Fruit fly (Drosophila melanogaster): Measurements from ENCODE around the gene dnd.

dnd gene

dm6 chr3R:21870158-21870971 lies 16.8 kb downstream of the dnd start, which contains the start of gene CG31431 (continued):
- TF ChIP-seq ab (GFP tag; optimal IDR thresholded peaks at IDR 0.05), result peak; percentile 94
- TF ChIP-seq HLHmδ (GFP tag; optimal IDR thresholded peaks at IDR 0.05), result peak; percentile 3
- peak; percentile 93 for TF ChIP-seq kah (GFP tag; optimal IDR thresholded peaks at IDR 0.05)
- TF ChIP-seq twi (tag; optimal IDR thresholded peaks at IDR 0.05), result peak; percentile 93
- peak in 1 of 2 experiments; percentile 96 for TF ChIP-seq Eip74EF (GFP tag; optimal IDR thresholded peaks at IDR 0.05)
- TF ChIP-seq CG14050 (GFP tag; IDR thresholded peaks at IDR 0.05), result peak; percentile 96
- peak; percentile 96 for TF ChIP-seq CG16863 (GFP tag; optimal IDR thresholded peaks at IDR 0.05)
- TF ChIP-seq inv (GFP tag; IDR thresholded peaks at IDR 0.05; ENCODE audit: partially characterized antibody), result no peak
- peak; percentile 96 for TF ChIP-seq CG12299 (tag; optimal IDR thresholded peaks at IDR 0.05)
- peak in 1 of 2 experiments; percentile 72 for TF ChIP-seq tll (GFP tag; optimal IDR thresholded peaks at IDR 0.05)
- TF ChIP-seq Hr51 (GFP tag; optimal IDR thresholded peaks at IDR 0.05), result peak; percentile 95 to 96
- TF ChIP-seq Ada2b (GFP tag; IDR thresholded peaks at IDR 0.05), result peak; percentile 98
- no peak for TF ChIP-seq pan (optimal IDR thresholded peaks at IDR 0.05)
- TF ChIP-seq pan (GFP tag; optimal IDR thresholded peaks at IDR 0.05 in 1 of 2, IDR thresholded peaks at IDR 0.05 in 1 of 2), result peak in 1 of 2 experiments; percentile 98
- TF ChIP-seq pb (GFP tag; optimal IDR thresholded peaks at IDR 0.05), result peak; percentile 95
- TF ChIP-seq ems (GFP tag; optimal IDR thresholded peaks at IDR 0.05), result peak; percentile 97
- TF ChIP-seq Xbp1 (GFP tag; optimal IDR thresholded peaks at IDR 0.05), result peak; percentile 97
- peak; percentile 91 for TF ChIP-seq CG1529 (GFP tag; optimal IDR thresholded peaks at IDR 0.05)
- peak; percentile 97 for TF ChIP-seq bcd (GFP tag; optimal IDR thresholded peaks at IDR 0.05)
- peak; percentile 98 for TF ChIP-seq caup (GFP tag; optimal IDR thresholded peaks at IDR 0.05; ENCODE audit: severe bottlenecking)
- TF ChIP-seq Hr39 (optimal IDR thresholded peaks at IDR 0.05), result no peak
- peak; percentile 90 for TF ChIP-seq CG8359 (GFP tag; optimal IDR thresholded peaks at IDR 0.05; ENCODE audit: borderline replicate concordance)
- peak; percentile 97 for TF ChIP-seq CG7556 (GFP tag; optimal IDR thresholded peaks at IDR 0.05)
- peak; percentile 96 for TF ChIP-seq Atf-2 (GFP tag; optimal IDR thresholded peaks at IDR 0.05)
- TF ChIP-seq CG7839 (tag; optimal IDR thresholded peaks at IDR 0.05), result peak; percentile 99
- TF ChIP-seq grn (GFP tag; optimal IDR thresholded peaks at IDR 0.05), result peak; percentile 99
- TF ChIP-seq CG14710 (tag; optimal IDR thresholded peaks at IDR 0.05), result peak; percentile 97
- no peak for TF ChIP-seq CG8478 (optimal IDR thresholded peaks at IDR 0.05)
- TF ChIP-seq bsh (GFP tag; optimal IDR thresholded peaks at IDR 0.05), result peak; percentile 57 to 97
- TF ChIP-seq stc (GFP tag; IDR thresholded peaks at IDR 0.05), result peak; percentile 95
- TF ChIP-seq Chrac-16 (GFP tag; optimal IDR thresholded peaks at IDR 0.05), result peak; percentile 96
- peak; percentile 95 for TF ChIP-seq CG13775 (GFP tag; optimal IDR thresholded peaks at IDR 0.05)
- peak; percentile 98 for TF ChIP-seq Pdp1 (GFP tag; optimal IDR thresholded peaks at IDR 0.05)
- TF ChIP-seq klu (GFP tag; IDR thresholded peaks at IDR 0.05), result peak; percentile 95
- TF ChIP-seq ato (GFP tag; IDR thresholded peaks at IDR 0.05; ENCODE audit: partially characterized antibody), result no peak
- peak; percentile 95 for TF ChIP-seq CG43689 (GFP tag; IDR thresholded peaks at IDR 0.05)
- TF ChIP-seq CG4854 (GFP tag; optimal IDR thresholded peaks at IDR 0.05), result peak; percentile 96
- peak; percentile 97 for TF ChIP-seq cwo (GFP tag; optimal IDR thresholded peaks at IDR 0.05)
- TF ChIP-seq zen2 (GFP tag; IDR thresholded peaks at IDR 0.05; ENCODE audit: partially characterized antibody), result no peak
- peak; percentile 94 for TF ChIP-seq disco-r (GFP tag; optimal IDR thresholded peaks at IDR 0.05)
- TF ChIP-seq Abd-B (GFP tag; optimal IDR thresholded peaks at IDR 0.05), result peak; percentile 93
- peak; percentile 98 for TF ChIP-seq lmd (GFP tag; IDR thresholded peaks at IDR 0.05)
- TF ChIP-seq tap (tag; optimal IDR thresholded peaks at IDR 0.05), result peak; percentile 97
- peak; percentile 98 for TF ChIP-seq Dbx (GFP tag; IDR thresholded peaks at IDR 0.05)
- TF ChIP-seq Fer1 (GFP tag; optimal IDR thresholded peaks at IDR 0.05), result peak; percentile 98
- TF ChIP-seq CG9817 (tag; optimal IDR thresholded peaks at IDR 0.05), result peak; percentile 97
- peak; percentile 85 for TF ChIP-seq run (tag; optimal IDR thresholded peaks at IDR 0.05)
- peak; percentile 97 for TF ChIP-seq HLH54F (GFP tag; optimal IDR thresholded peaks at IDR 0.05)

Data from whole organism, embryonic.